Worm (Caenorhabditis elegans): ENCODE results near the gene fbxb-58.

Gene fbxb-58

ce11 chrX:1654146-1654545 is 26.2 kb downstream of the fbxb-58 start, which contains the start of gene ZK380.6:
TSS of gene ZK380.6 (plus strand) at chrX:1654446.
- TF ChIP-seq F37B4.10 (GFP tag; IDR thresholded peaks at IDR 0.05), result no peak
- peak; percentile 25 for TF ChIP-seq B0261.1 (tag; optimal IDR thresholded peaks at IDR 0.05)
- no peak for TF ChIP-seq bed-1 (GFP tag; IDR thresholded peaks at IDR 0.05)
- peak; percentile 35 for TF ChIP-seq rpc-1 (optimal IDR thresholded peaks at IDR 0.05)
- TF ChIP-seq rpc-1 (tag; optimal IDR thresholded peaks at IDR 0.05), result peak; percentile 67

ce11 chrX:1655207-1655606 is 27.3 kb downstream of the fbxb-58 start, which contains the start of gene tbx-32:
TSS of gene tbx-32 (plus strand) at chrX:1655507.
- TF ChIP-seq nhr-90 (tag; optimal IDR thresholded peaks at IDR 0.05), result no peak

- no peak for TF ChIP-seq ceh-27 (GFP tag; optimal IDR thresholded peaks at IDR 0.05)
- TF ChIP-seq Y56A3A.18 (GFP tag; IDR thresholded peaks at IDR 0.05), result no peak
- no peak for TF ChIP-seq tlf-1 (GFP tag; optimal IDR thresholded peaks at IDR 0.05)
- no peak for TF ChIP-seq snpc-4 (GFP tag; optimal IDR thresholded peaks at IDR 0.05)
- TF ChIP-seq snpc-4 (tag; optimal IDR thresholded peaks at IDR 0.05), result no peak
- no peak for TF ChIP-seq bed-1 (GFP tag; IDR thresholded peaks at IDR 0.05)
- no peak for TF ChIP-seq rcor-1 (GFP tag; IDR thresholded peaks at IDR 0.05)
- no peak for TF ChIP-seq sptf-2 (GFP tag; optimal IDR thresholded peaks at IDR 0.05)
- no peak for TF ChIP-seq rec-8 (tag; optimal IDR thresholded peaks at IDR 0.05)
- no peak for TF ChIP-seq snpc-3.4 (tag; optimal IDR thresholded peaks at IDR 0.05)
- no peak for TF ChIP-seq lsl-1 (GFP tag; optimal IDR thresholded peaks at IDR 0.05)
- no peak for TF ChIP-seq ztf-22 (GFP tag; optimal IDR thresholded peaks at IDR 0.05)
- no peak for TF ChIP-seq ztf-3 (GFP tag; optimal IDR thresholded peaks at IDR 0.05)
- no peak for TF ChIP-seq atf-7 (tag; optimal IDR thresholded peaks at IDR 0.05)
- no peak for TF ChIP-seq snpc-1.3 (tag; optimal IDR thresholded peaks at IDR 0.05; ENCODE audit: insufficient read depth)
- no peak for TF ChIP-seq hmg-20 (GFP tag; IDR thresholded peaks at IDR 0.05)
- no peak for TF ChIP-seq ztf-28 (GFP tag; IDR thresholded peaks at IDR 0.05)
- TF ChIP-seq F55B11.4 (tag; optimal IDR thresholded peaks at IDR 0.05; ENCODE audit: borderline replicate concordance, insufficient read depth), result no peak
Measured at ce11 chrX:1664925-1665324, 37.0 kb downstream of the fbxb-58 start, which contains the start of gene R09H3.2. TSS of gene R09H3.2 (minus strand) at chrX:1665025.

ce11 chrX:1667056-1667455 is 39.1 kb downstream of the fbxb-58 start:
- no peak for TF ChIP-seq snpc-4 (GFP tag; optimal IDR thresholded peaks at IDR 0.05)
- TF ChIP-seq snpc-4 (tag; optimal IDR thresholded peaks at IDR 0.05), result no peak
- no peak for TF ChIP-seq aptf-2 (GFP tag; conservative IDR thresholded peaks at IDR 0.05)
- TF ChIP-seq dpl-1 (GFP tag; optimal IDR thresholded peaks at IDR 0.05), result no peak
- no peak for TF ChIP-seq nhr-80 (tag; optimal IDR thresholded peaks at IDR 0.05)
- TF ChIP-seq aptf-3 (GFP tag; IDR thresholded peaks at IDR 0.05), result no peak
- TF ChIP-seq F10E7.11 (tag; optimal IDR thresholded peaks at IDR 0.05), result no peak
- no peak for TF ChIP-seq Y95B8A.8 (GFP tag; IDR thresholded peaks at IDR 0.05)
- TF ChIP-seq madf-8 (GFP tag; conservative IDR thresholded peaks at IDR 0.05), result no peak
- no peak for TF ChIP-seq lin-40 (tag; optimal IDR thresholded peaks at IDR 0.05)
- TF ChIP-seq ztf-22 (GFP tag; optimal IDR thresholded peaks at IDR 0.05), result no peak
- no peak for TF ChIP-seq ztf-26 (tag; optimal IDR thresholded peaks at IDR 0.05)
- TF ChIP-seq ceh-27 (GFP tag; optimal IDR thresholded peaks at IDR 0.05), result no peak
- no peak for TF ChIP-seq bed-1 (GFP tag; IDR thresholded peaks at IDR 0.05)
- no peak for TF ChIP-seq egl-18 (GFP tag; IDR thresholded peaks at IDR 0.05)

ce11 chrX:1668748-1669147 is 40.8 kb downstream of the fbxb-58 start, which contains the start of gene R09H3.3:
TSS of gene R09H3.3 (minus strand) at chrX:1668848.
- no peak for TF ChIP-seq lir-1 (GFP tag; conservative IDR thresholded peaks at IDR 0.05)
- TF ChIP-seq let-607 (tag; optimal IDR thresholded peaks at IDR 0.05), result no peak
- no peak for TF ChIP-seq cebp-2 (GFP tag; IDR thresholded peaks at IDR 0.05)
- TF ChIP-seq hsf-1 (GFP tag; IDR thresholded peaks at IDR 0.05), result no peak
- TF ChIP-seq ceh-58 (GFP tag; IDR thresholded peaks at IDR 0.05), result no peak
- TF ChIP-seq lin-26 (GFP tag; IDR thresholded peaks at IDR 0.05), result no peak
- no peak for TF ChIP-seq Y53F4B.3 (GFP tag; IDR thresholded peaks at IDR 0.05)
- TF ChIP-seq lag-1 (GFP tag; IDR thresholded peaks at IDR 0.05), result no peak
- TF ChIP-seq chd-7 (tag; optimal IDR thresholded peaks at IDR 0.05), result no peak

All from whole organism, young adult.